Fruit fly (Drosophila melanogaster) whole organism: Measurements from ENCODE around the gene CG14315.

Experiments
- CG8478 ChIP-seq: fragments of >200 bp; optimal IDR thresholded peaks from 2 replicates; lab custom pipeline; 2018; ENCODE audit warnings: inconsistent platforms
- Dll ChIP-seq: fragments of >200 bp; optimal IDR thresholded peaks from 2 replicates; lab custom pipeline; 2017
- EcR ChIP-seq, 2 experiments: fragments of >200 bp; optimal IDR thresholded peaks; 2 replicates each; lab custom pipeline; 2017; ENCODE audit warnings: missing biosample characterization in 2 of 2, missing genetic modification characterization in 2 of 2, missing genetic modification reagents in 2 of 2
- psq ChIP-seq: fragments of >200 bp; optimal IDR thresholded peaks from 2 replicates; lab custom pipeline; 2017

- TF ChIP-seq CG8478 (lab: Kevin White, UChicago) (no peak), psq (no peak), EcR (GFP tag; optimal IDR thresholded peaks at IDR 0.05; lab: Kevin White, UChicago) (no peak), Dll (lab: Kevin White, UChicago) (no peak)
Observed at dm6 chr3R:18167416-18168237, 9.1 kb downstream of the CG14315 start, which contains the start of gene wrd.
